Worm (Caenorhabditis elegans) whole organism, L1 larva: ENCODE data around the gene grld-1.

Source experiments
- C04F5.9 ChIP-seq: sonication (generic microtip); optimal IDR thresholded peaks from 2 replicates; lab custom pipeline; 2016; ENCODE audit warnings: missing genetic modification characterization, missing compliant biosample characterization
- C16A3.4 ChIP-seq: fragments of 150-350 bp; optimal IDR thresholded peaks from 2 replicates; lab custom pipeline; 2014; ENCODE audit warnings: missing biosample characterization, missing genetic modification characterization
- F16B12.6 ChIP-seq: fragments of 150-350 bp; optimal IDR thresholded peaks from 2 replicates; lab custom pipeline; 2014; ENCODE audit warnings: missing biosample characterization, missing genetic modification characterization
- Y116A8C.19 ChIP-seq: sonication (generic microtip); optimal IDR thresholded peaks from 2 replicates; lab custom pipeline; 2016; ENCODE audit warnings: missing compliant biosample characterization, missing genetic modification characterization, borderline replicate concordance
- aha-1 ChIP-seq: fragments of 150-350 bp; optimal IDR thresholded peaks from 2 replicates; lab custom pipeline; 2014; ENCODE audit warnings: missing biosample characterization, missing genetic modification characterization
- ceh-63 ChIP-seq: fragments of 200-800 bp; sonication (Bioruptor generic); optimal IDR thresholded peaks from 2 replicates; lab custom pipeline; 2018; ENCODE audit warnings: mild to moderate bottlenecking, missing genetic modification characterization, missing compliant biosample characterization
- ceh-8 ChIP-seq: fragments of 200-800 bp; sonication (Bioruptor generic); optimal IDR thresholded peaks from 2 replicates; lab custom pipeline; 2018; ENCODE audit warnings: mild to moderate bottlenecking, missing genetic modification characterization, moderate library complexity, missing compliant biosample characterization
- ces-1 ChIP-seq: fragments of 150-350 bp; optimal IDR thresholded peaks from 2 replicates; lab custom pipeline; 2014; ENCODE audit warnings: missing biosample characterization, missing genetic modification reagents, missing genetic modification characterization
- dpl-1 ChIP-seq, 3 experiments: fragments of 150-350 bp in 2 of 3; sonication (generic microtip) in 1 of 3; optimal IDR thresholded peaks; 2 replicates each; lab custom pipeline; 2014 to 2017; ENCODE audit warnings: missing biosample characterization in 3 of 3, missing genetic modification characterization in 3 of 3, missing genetic modification reagents in 3 of 3
- dsc-1 ChIP-seq: sonication (generic microtip); optimal IDR thresholded peaks from 2 replicates; lab custom pipeline; 2016; ENCODE audit warnings: mild to moderate bottlenecking, missing genetic modification characterization, missing compliant biosample characterization
- egl-27 ChIP-seq, 2 experiments: fragments of 150-350 bp in 1 of 2; sonication (generic microtip); optimal IDR thresholded peaks; 3 replicates each; lab custom pipeline; 2017 to 2018; ENCODE audit warnings: missing biosample characterization in 2 of 2, missing genetic modification characterization in 2 of 2, missing genetic modification reagents in 2 of 2
- elt-3 ChIP-seq, 6 experiments: fragments of 150-350 bp in 1 of 6; sonication (generic microtip); optimal IDR thresholded peaks; 2 replicates each; lab custom pipeline; 2017 to 2018; ENCODE audit warnings: missing biosample characterization in 6 of 6, missing genetic modification characterization in 6 of 6, inconsistent platforms in 1 of 6
- ets-5 ChIP-seq: fragments of 200-800 bp; sonication (Bioruptor generic); IDR thresholded peaks from 2 replicates; pipeline ENCODE4 v1.3.6; 2022; ENCODE audit warnings: missing genetic modification characterization, missing compliant biosample characterization
- fkh-10 ChIP-seq: sonication (generic microtip); optimal IDR thresholded peaks from 2 replicates; lab custom pipeline; 2017; ENCODE audit warnings: missing biosample characterization, missing genetic modification reagents, missing genetic modification characterization
- fkh-4 ChIP-seq: sonication (generic microtip); optimal IDR thresholded peaks from 2 replicates; lab custom pipeline; 2016; ENCODE audit warnings: missing compliant biosample characterization, missing genetic modification characterization, borderline replicate concordance
- fkh-8 ChIP-seq: sonication (generic microtip); optimal IDR thresholded peaks from 2 replicates; lab custom pipeline; 2016; ENCODE audit warnings: mild to moderate bottlenecking, missing genetic modification characterization, missing compliant biosample characterization
- grh-1 ChIP-seq: fragments of 200-800 bp; sonication (Bioruptor generic); IDR thresholded peaks from 2 replicates; pipeline ENCODE4 v1.3.6; 2022; ENCODE audit warnings: missing genetic modification reagents, missing genetic modification characterization, missing compliant biosample characterization
- hlh-17 ChIP-seq: fragments of 200-800 bp; sonication (Bioruptor generic); optimal IDR thresholded peaks from 2 replicates; lab custom pipeline; 2018; ENCODE audit warnings: missing genetic modification characterization, mild to moderate bottlenecking, missing compliant biosample characterization, moderate library complexity, borderline replicate concordance
- hlh-4 ChIP-seq: sonication (generic microtip); optimal IDR thresholded peaks from 2 replicates; lab custom pipeline; 2016; ENCODE audit warnings: mild to moderate bottlenecking, missing genetic modification characterization, missing compliant biosample characterization
- hpl-2 ChIP-seq: fragments of 150-350 bp; optimal IDR thresholded peaks from 2 replicates; lab custom pipeline; 2014; ENCODE audit warnings: missing biosample characterization, missing genetic modification reagents, missing genetic modification characterization
- irx-1 ChIP-seq: sonication (generic microtip); optimal IDR thresholded peaks from 2 replicates; lab custom pipeline; 2016; ENCODE audit warnings: missing genetic modification characterization, missing compliant biosample characterization
- isw-1 ChIP-seq: fragments of 200-800 bp; sonication (Bioruptor generic); IDR thresholded peaks from 2 replicates; pipeline ENCODE4 v1.3.6; 2022; ENCODE audit warnings: missing genetic modification characterization, missing compliant biosample characterization
- lin-13 ChIP-seq: fragments of 150-350 bp; optimal IDR thresholded peaks from 2 replicates; lab custom pipeline; 2014; ENCODE audit warnings: missing biosample characterization, missing genetic modification reagents, missing genetic modification characterization
- lin-14 ChIP-seq: fragments of 200-800 bp; sonication (Bioruptor generic); optimal IDR thresholded peaks from 2 replicates; lab custom pipeline; 2018; ENCODE audit warnings: mild to moderate bottlenecking, missing genetic modification characterization, moderate library complexity, missing compliant biosample characterization
- lin-15B ChIP-seq: fragments of 150-350 bp; sonication (generic microtip); optimal IDR thresholded peaks from 3 replicates; lab custom pipeline; 2014; ENCODE audit warnings: missing biosample characterization, missing genetic modification characterization
- lin-39 ChIP-seq: fragments of 150-350 bp; optimal IDR thresholded peaks from 2 replicates; lab custom pipeline; 2014; ENCODE audit warnings: missing biosample characterization, missing genetic modification reagents, missing genetic modification characterization
- lir-3 ChIP-seq: sonication (generic microtip); optimal IDR thresholded peaks from 2 replicates; lab custom pipeline; 2016; ENCODE audit warnings: mild to moderate bottlenecking, missing genetic modification characterization, moderate library complexity, missing compliant biosample characterization; ENCODE audit not compliant: poor library complexity
- lsy-2 ChIP-seq, 2 experiments: fragments of 150-350 bp; optimal IDR thresholded peaks; 2 replicates each; lab custom pipeline; 2014; ENCODE audit warnings: missing biosample characterization in 2 of 2, missing genetic modification characterization in 2 of 2
- mab-9 ChIP-seq: fragments of 200-800 bp; sonication (Bioruptor generic); IDR thresholded peaks from 2 replicates; pipeline ENCODE4 v1.3.6; 2022; ENCODE audit warnings: missing genetic modification reagents, missing genetic modification characterization, missing compliant biosample characterization
- nhr-12 ChIP-seq: sonication (generic microtip); optimal IDR thresholded peaks from 2 replicates; lab custom pipeline; 2017; ENCODE audit warnings: missing biosample characterization, missing genetic modification characterization
- nhr-237 ChIP-seq: fragments of 150-350 bp; optimal IDR thresholded peaks from 2 replicates; lab custom pipeline; 2014; ENCODE audit warnings: missing biosample characterization, missing genetic modification characterization
- nhr-28 ChIP-seq: fragments of 150-350 bp; optimal IDR thresholded peaks from 2 replicates; lab custom pipeline; 2014; ENCODE audit warnings: missing biosample characterization, missing genetic modification characterization
- nhr-47 ChIP-seq: sonication (generic microtip); optimal IDR thresholded peaks from 2 replicates; lab custom pipeline; 2016; ENCODE audit warnings: mild to moderate bottlenecking, missing genetic modification characterization, moderate library complexity, missing compliant biosample characterization
- nhr-71 ChIP-seq: sonication (generic microtip); optimal IDR thresholded peaks from 2 replicates; lab custom pipeline; 2016; ENCODE audit warnings: mild to moderate bottlenecking, missing genetic modification characterization, moderate library complexity, missing compliant biosample characterization
- nhr-85 ChIP-seq: sonication (generic microtip); peaks from one replicate; lab custom pipeline; 2016; ENCODE audit warnings: missing genetic modification characterization, inconsistent platforms, missing compliant biosample characterization
- nhr-90 ChIP-seq: sonication (generic microtip); optimal IDR thresholded peaks from 2 replicates; lab custom pipeline; 2016; ENCODE audit warnings: mild to moderate bottlenecking, missing genetic modification characterization, missing compliant biosample characterization; ENCODE audit not compliant: poor library complexity
- pag-3 ChIP-seq: sonication (generic microtip); optimal IDR thresholded peaks from 2 replicates; lab custom pipeline; 2017; ENCODE audit warnings: missing genetic modification characterization, mild to moderate bottlenecking, missing compliant biosample characterization, antibody characterized with exemption, borderline replicate concordance; ENCODE audit not compliant: insufficient read depth
- pax-3 ChIP-seq: fragments of 200-800 bp; sonication (Bioruptor generic); optimal IDR thresholded peaks from 2 replicates; lab custom pipeline; 2018; ENCODE audit warnings: mild to moderate bottlenecking, missing genetic modification characterization, moderate library complexity, missing compliant biosample characterization
- rnt-1 ChIP-seq: sonication (generic microtip); optimal IDR thresholded peaks from 2 replicates; lab custom pipeline; 2016; ENCODE audit warnings: mild to moderate bottlenecking, missing genetic modification characterization, moderate library complexity, missing compliant biosample characterization
- snpc-4 ChIP-seq: fragments of 150-350 bp; optimal IDR thresholded peaks from 2 replicates; lab custom pipeline; 2014; ENCODE audit warnings: missing biosample characterization, missing genetic modification characterization
- sptf-1 ChIP-seq: fragments of 150-350 bp; optimal IDR thresholded peaks from 2 replicates; lab custom pipeline; 2014; ENCODE audit warnings: missing biosample characterization, missing genetic modification characterization
- sup-37 ChIP-seq: fragments of 200-800 bp; sonication (Bioruptor generic); optimal IDR thresholded peaks from 2 replicates; lab custom pipeline; 2018; ENCODE audit warnings: mild to moderate bottlenecking, missing genetic modification characterization, missing compliant biosample characterization
- tbx-2 ChIP-seq: sonication (generic microtip); optimal IDR thresholded peaks from 2 replicates; lab custom pipeline; 2016; ENCODE audit warnings: missing genetic modification characterization, missing compliant biosample characterization
- tlp-1 ChIP-seq: fragments of 150-350 bp; optimal IDR thresholded peaks from 2 replicates; lab custom pipeline; 2014; ENCODE audit warnings: missing biosample characterization, missing genetic modification characterization
- unc-130 ChIP-seq: fragments of 150-350 bp; optimal IDR thresholded peaks from 2 replicates; lab custom pipeline; 2017; ENCODE audit warnings: missing biosample characterization, missing genetic modification characterization, inconsistent platforms
- unc-62 ChIP-seq: fragments of 150-350 bp; optimal IDR thresholded peaks from 2 replicates; lab custom pipeline; 2014; ENCODE audit warnings: missing biosample characterization, missing genetic modification reagents, missing genetic modification characterization
- unc-98 ChIP-seq: fragments of 200-800 bp; sonication (Bioruptor generic); IDR thresholded peaks from 2 replicates; pipeline ENCODE4 v1.3.6; 2022; ENCODE audit warnings: missing genetic modification characterization, missing compliant biosample characterization
- vab-15 ChIP-seq: sonication (generic microtip); optimal IDR thresholded peaks from 2 replicates; lab custom pipeline; 2017; ENCODE audit warnings: missing genotype, mild to moderate bottlenecking, missing genetic modification characterization, missing compliant biosample characterization
- xbp-1 ChIP-seq: sonication (generic microtip); optimal IDR thresholded peaks from 2 replicates; lab custom pipeline; 2016; ENCODE audit warnings: missing genetic modification characterization, missing compliant biosample characterization
- ztf-11 ChIP-seq, 2 experiments: sonication (generic microtip); optimal IDR thresholded peaks; 2 replicates each; lab custom pipeline; 2016 to 2017; ENCODE audit warnings: missing genetic modification characterization in 2 of 2, missing biosample characterization in 1 of 2, missing compliant biosample characterization in 1 of 2

grld-1 gene

DNA sequence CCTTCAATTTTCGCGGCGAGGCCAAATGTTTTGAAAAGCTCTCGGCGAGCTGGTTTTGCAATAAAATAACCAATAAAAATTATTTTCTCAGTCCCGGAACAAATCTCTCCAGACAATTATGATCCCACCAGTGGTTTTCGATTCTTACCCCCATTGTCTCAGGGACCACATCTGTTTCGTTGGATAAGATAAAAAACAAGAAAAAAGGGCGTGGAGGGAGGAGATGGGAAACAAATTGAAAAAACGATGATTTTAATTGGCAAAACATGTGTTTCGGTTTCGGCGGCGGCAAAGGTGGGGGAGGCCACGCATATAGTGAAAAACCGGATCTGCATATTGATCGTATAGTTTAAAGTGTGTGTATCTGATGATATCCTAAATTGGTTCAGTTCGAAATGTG lies 44.8 kb downstream of the grld-1 start:
- TF ChIP-seq nhr-85 (tag; lab: Kevin White, UChicago) = peak; percentile 74
- TF ChIP-seq rnt-1 (tag; lab: Kevin White, UChicago) = peak; percentile 21
- TF ChIP-seq fkh-4 (tag; lab: Kevin White, UChicago) = peak; percentile 68
- TF ChIP-seq C04F5.9 (tag; lab: Kevin White, UChicago) = no peak
- TF ChIP-seq egl-27 (tag; optimal IDR thresholded peaks at IDR 0.05; lab: Kevin White, UChicago) = no peak
- peak; percentile 94 for TF ChIP-seq dsc-1 (tag; lab: Kevin White, UChicago)

DNA sequence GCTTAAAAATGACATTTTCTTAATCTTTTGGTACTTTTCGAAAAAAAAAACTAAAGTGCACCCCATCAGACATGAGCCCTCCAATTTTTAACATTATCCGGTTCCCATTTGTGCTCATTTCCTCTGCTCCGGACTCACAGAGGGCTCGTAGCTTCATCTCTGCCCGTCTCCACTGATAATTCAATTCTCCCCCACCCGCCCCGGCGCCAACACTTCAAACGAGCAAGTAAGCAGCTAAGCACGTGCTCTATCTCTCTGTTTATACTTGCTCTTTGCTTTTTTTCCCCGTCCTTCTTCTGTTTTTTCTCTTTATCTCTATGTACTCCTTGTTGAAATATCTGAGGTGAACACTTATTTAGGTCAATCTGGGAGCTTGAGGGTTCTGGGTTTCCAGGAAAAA lies 46.5 kb downstream of the grld-1 start, which contains the start of gene T05C7.9:
Gene T05C7.9, plus strand, starts transcription at position 72 of the 400 bp plus-strand sequence.
- TF ChIP-seq hpl-2 (GFP tag; lab: Kevin White, UChicago) = no peak
- peak; percentile 85 for TF ChIP-seq lin-14 (GFP tag; lab: Kevin White, UChicago)
- peak; percentile 30 for TF ChIP-seq tbx-2 (tag; lab: Kevin White, UChicago)
- TF ChIP-seq unc-98 (GFP tag; lab: Robert Waterston, UW) = no peak
- no peak for TF ChIP-seq ceh-8 (GFP tag; lab: Kevin White, UChicago)
- TF ChIP-seq pax-3 (tag; lab: Kevin White, UChicago) = no peak
- TF ChIP-seq fkh-8 (tag; lab: Kevin White, UChicago) = peak; percentile 38
- TF ChIP-seq C04F5.9 (tag; lab: Kevin White, UChicago) = no peak
- TF ChIP-seq lin-39 (tag; lab: Kevin White, UChicago) = no peak
- TF ChIP-seq dsc-1 (tag; lab: Kevin White, UChicago) = no peak
- TF ChIP-seq C16A3.4 (tag; lab: Kevin White, UChicago) = no peak
- no peak for TF ChIP-seq lir-3 (tag; lab: Kevin White, UChicago)
- TF ChIP-seq xbp-1 (tag; lab: Kevin White, UChicago) = no peak
- no peak for TF ChIP-seq ets-5 (GFP tag; lab: Robert Waterston, UW)
- TF ChIP-seq unc-130 (tag; lab: Kevin White, UChicago) = no peak
- no peak for TF ChIP-seq snpc-4 (tag; lab: Kevin White, UChicago)
- no peak for TF ChIP-seq lin-13
- no peak for TF ChIP-seq sup-37 (GFP tag; lab: Kevin White, UChicago)
- no peak for TF ChIP-seq pag-3 (tag; lab: Kevin White, UChicago)
- no peak for TF ChIP-seq grh-1 (GFP tag; lab: Robert Waterston, UW)
- peak; percentile 11 for TF ChIP-seq nhr-47 (tag; lab: Kevin White, UChicago)
- TF ChIP-seq irx-1 (tag; lab: Kevin White, UChicago) = no peak
- TF ChIP-seq sptf-1 (tag; lab: Kevin White, UChicago) = no peak
- TF ChIP-seq hlh-4 (tag; lab: Kevin White, UChicago) = no peak
- TF ChIP-seq dpl-1 (GFP tag; optimal IDR thresholded peaks at IDR 0.05; lab: Kevin White, UChicago) = no peak
- no peak for TF ChIP-seq tlp-1 (tag; lab: Kevin White, UChicago)
- no peak for TF ChIP-seq F16B12.6 (tag; lab: Kevin White, UChicago)
- no peak for TF ChIP-seq nhr-28 (tag; lab: Kevin White, UChicago)
- TF ChIP-seq nhr-12 (tag; lab: Kevin White, UChicago) = no peak
- no peak for TF ChIP-seq ceh-63
- TF ChIP-seq unc-62 (GFP tag; lab: Kevin White, UChicago) = no peak
- no peak for TF ChIP-seq fkh-4 (tag; lab: Kevin White, UChicago)
- TF ChIP-seq fkh-10 = peak; percentile 33
- no peak for TF ChIP-seq mab-9 (GFP tag; lab: Robert Waterston, UW)
- no peak for TF ChIP-seq ztf-11 (tag; optimal IDR thresholded peaks at IDR 0.05; lab: Kevin White, UChicago)
- peak in 1 of 2 experiments; percentile 17 for TF ChIP-seq lsy-2 (tag; optimal IDR thresholded peaks at IDR 0.05; lab: Kevin White, UChicago)
- TF ChIP-seq hlh-17 (GFP tag; lab: Kevin White, UChicago) = no peak
- TF ChIP-seq ces-1 (GFP tag; lab: Kevin White, UChicago) = no peak
- no peak for TF ChIP-seq Y116A8C.19 (tag; lab: Kevin White, UChicago)
- TF ChIP-seq elt-3 (tag; optimal IDR thresholded peaks at IDR 0.05; lab: Kevin White, UChicago) = no peak
- no peak for TF ChIP-seq nhr-90 (tag; lab: Kevin White, UChicago)
- no peak for TF ChIP-seq lin-15B (tag; lab: Kevin White, UChicago)
- TF ChIP-seq isw-1 = no peak
- peak; percentile 41 for TF ChIP-seq nhr-71
- no peak for TF ChIP-seq vab-15 (tag; lab: Kevin White, UChicago)
- no peak for TF ChIP-seq nhr-237
- no peak for TF ChIP-seq aha-1 (tag; lab: Kevin White, UChicago)
